Worm (Caenorhabditis elegans) whole organism, midembryonic: ENCODE measurements around the gene peli-1.

Experiments
- T22C8.4 ChIP-seq: fragments of 200-800 bp; sonication (Bioruptor generic); IDR thresholded peaks from 2 replicates; pipeline ENCODE4 v1.3.6; 2022; ENCODE audit warnings: missing genetic modification characterization, missing compliant biosample characterization
- cog-1 ChIP-seq: sonication (generic microtip); optimal IDR thresholded peaks from 2 replicates; lab custom pipeline; 2016; ENCODE audit warnings: missing genetic modification characterization, missing compliant biosample characterization
- flt-1 ChIP-seq: fragments of 200-800 bp; sonication (Bioruptor generic); IDR thresholded peaks from 2 replicates; pipeline ENCODE4 v1.3.6; 2022; ENCODE audit warnings: missing genetic modification characterization, missing compliant biosample characterization
- klf-2 ChIP-seq: fragments of 200-800 bp; sonication (Bioruptor generic); conservative IDR thresholded peaks from 2 replicates; pipeline ENCODE4 v1.3.6; 2022; ENCODE audit warnings: missing genetic modification reagents, missing genetic modification characterization, missing compliant biosample characterization
- med-1 ChIP-seq: sonication (generic microtip); optimal IDR thresholded peaks from 2 replicates; lab custom pipeline; 2017; ENCODE audit warnings: missing genetic modification characterization, mild to moderate bottlenecking, missing compliant biosample characterization, antibody characterized with exemption, missing genetic modification reagents; ENCODE audit not compliant: insufficient read depth
- tab-1 ChIP-seq: fragments of 200-800 bp; sonication (Bioruptor generic); IDR thresholded peaks from 2 replicates; pipeline ENCODE4 v1.3.6; 2022; ENCODE audit warnings: missing genetic modification characterization, missing compliant biosample characterization

ce11 chrV:5691665-5692407 is 13.8 kb upstream of the peli-1 start, which contains the start of gene F25B4.8:
- no peak for TF ChIP-seq flt-1 (GFP tag; lab: Robert Waterston, UW)
- no peak for TF ChIP-seq cog-1 (tag; lab: Kevin White, UChicago)
- no peak for TF ChIP-seq tab-1
- no peak for TF ChIP-seq klf-2 (GFP tag; lab: Robert Waterston, UW)
- TF ChIP-seq med-1 (GFP tag; lab: Kevin White, UChicago): no peak
- TF ChIP-seq T22C8.4 (GFP tag; lab: Robert Waterston, UW): no peak
